Worm (Caenorhabditis elegans) whole organism, late embryonic: ENCODE results near the gene C10C6.13.
A peak's percentile ranks its signal among the peaks of the same experiment; 100 is the strongest.

Experiments
- C38D4.7 ChIP-seq: fragments of 200-800 bp; sonication (Bioruptor generic); optimal IDR thresholded peaks from 2 replicates; lab custom pipeline; 2018; ENCODE audit warnings: mild to moderate bottlenecking, missing genetic modification characterization, moderate library complexity, missing compliant biosample characterization
- F13H6.1 ChIP-seq: sonication (generic microtip); optimal IDR thresholded peaks from 2 replicates; lab custom pipeline; 2016; ENCODE audit warnings: missing genetic modification characterization, missing compliant biosample characterization
- K02D7.2 ChIP-seq: sonication (generic microtip); optimal IDR thresholded peaks from 2 replicates; lab custom pipeline; 2017; ENCODE audit warnings: mild to moderate bottlenecking, missing genetic modification characterization, missing compliant biosample characterization
- K09A11.1 ChIP-seq: sonication (generic microtip); optimal IDR thresholded peaks from 2 replicates; lab custom pipeline; 2017; ENCODE audit warnings: antibody characterized with exemption, mild to moderate bottlenecking, missing genetic modification characterization, missing compliant biosample characterization; ENCODE audit not compliant: insufficient read depth
- T23F11.4 ChIP-seq: fragments of 200-800 bp; sonication (Bioruptor generic); optimal IDR thresholded peaks from 2 replicates; lab custom pipeline; 2018; ENCODE audit warnings: mild to moderate bottlenecking, missing genetic modification characterization, missing compliant biosample characterization
- Y22D7AL.16 ChIP-seq: sonication (generic microtip); optimal IDR thresholded peaks from 2 replicates; lab custom pipeline; 2016; ENCODE audit warnings: missing genetic modification characterization, missing compliant biosample characterization
- ahr-1 ChIP-seq: sonication (generic microtip); optimal IDR thresholded peaks from 2 replicates; lab custom pipeline; 2016; ENCODE audit warnings: missing genetic modification characterization, missing compliant biosample characterization
- ceh-18 ChIP-seq: sonication (generic microtip); optimal IDR thresholded peaks from 2 replicates; lab custom pipeline; 2016; ENCODE audit warnings: missing genetic modification characterization, missing compliant biosample characterization
- ceh-19 ChIP-seq: fragments of 200-800 bp; sonication (Bioruptor generic); optimal IDR thresholded peaks from 2 replicates; lab custom pipeline; 2018; ENCODE audit warnings: mild to moderate bottlenecking, missing genetic modification characterization, missing compliant biosample characterization
- ceh-24 ChIP-seq: sonication (generic microtip); optimal IDR thresholded peaks from 2 replicates; lab custom pipeline; 2016; ENCODE audit warnings: mild to moderate bottlenecking, missing genetic modification characterization, missing compliant biosample characterization
- ceh-30 ChIP-seq: fragments of 150-350 bp; optimal IDR thresholded peaks from 2 replicates; lab custom pipeline; 2014; ENCODE audit warnings: missing biosample characterization, missing genetic modification characterization
- ceh-34 ChIP-seq: sonication (generic microtip); optimal IDR thresholded peaks from 2 replicates; lab custom pipeline; 2016; ENCODE audit warnings: mild to moderate bottlenecking, missing genetic modification characterization, missing compliant biosample characterization
- ceh-48 ChIP-seq: sonication (generic microtip); optimal IDR thresholded peaks from 2 replicates; lab custom pipeline; 2016; ENCODE audit warnings: missing genetic modification characterization, inconsistent platforms, missing compliant biosample characterization
- ceh-6 ChIP-seq: fragments of 200-800 bp; sonication (Bioruptor generic); optimal IDR thresholded peaks from 2 replicates; lab custom pipeline; 2018; ENCODE audit warnings: mild to moderate bottlenecking, missing genetic modification characterization, missing compliant biosample characterization
- ceh-9 ChIP-seq: sonication (generic microtip); optimal IDR thresholded peaks from 2 replicates; lab custom pipeline; 2016; ENCODE audit warnings: mild to moderate bottlenecking, missing genetic modification characterization, inconsistent platforms, missing compliant biosample characterization
- dve-1 ChIP-seq: sonication (generic microtip); optimal IDR thresholded peaks from 2 replicates; lab custom pipeline; 2017; ENCODE audit warnings: antibody characterized with exemption, mild to moderate bottlenecking, missing genetic modification characterization, missing compliant biosample characterization
- elt-2 ChIP-seq: sonication (generic microtip); optimal IDR thresholded peaks from 2 replicates; lab custom pipeline; 2016; ENCODE audit warnings: missing genetic modification reagents, missing genetic modification characterization, missing compliant biosample characterization
- ets-4 ChIP-seq: sonication (generic microtip); optimal IDR thresholded peaks from 2 replicates; lab custom pipeline; 2016; ENCODE audit warnings: missing genetic modification characterization, missing compliant biosample characterization
- gmeb-2 ChIP-seq: sonication (generic microtip); optimal IDR thresholded peaks from 2 replicates; lab custom pipeline; 2016; ENCODE audit warnings: missing genetic modification characterization, inconsistent platforms, missing compliant biosample characterization
- hlh-13 ChIP-seq: fragments of 200-800 bp; sonication (Bioruptor generic); optimal IDR thresholded peaks from 2 replicates; lab custom pipeline; 2018; ENCODE audit warnings: mild to moderate bottlenecking, missing genetic modification characterization, missing compliant biosample characterization
- hlh-15 ChIP-seq: sonication (generic microtip); optimal IDR thresholded peaks from 2 replicates; lab custom pipeline; 2016; ENCODE audit warnings: missing genetic modification characterization, missing compliant biosample characterization
- hlh-8 ChIP-seq: sonication (generic microtip); optimal IDR thresholded peaks from 2 replicates; lab custom pipeline; 2016; ENCODE audit warnings: missing genotype, missing genetic modification characterization, missing compliant biosample characterization
- nfya-1 ChIP-seq: sonication (generic microtip); optimal IDR thresholded peaks from 2 replicates; lab custom pipeline; 2017; ENCODE audit warnings: missing genetic modification characterization, mild to moderate bottlenecking, missing compliant biosample characterization, antibody characterized with exemption, moderate library complexity
- nhr-232 ChIP-seq: sonication (generic microtip); optimal IDR thresholded peaks from 2 replicates; lab custom pipeline; 2016; ENCODE audit warnings: missing genetic modification characterization, missing compliant biosample characterization
- pha-2 ChIP-seq: sonication (generic microtip); optimal IDR thresholded peaks from 2 replicates; lab custom pipeline; 2017; ENCODE audit warnings: mild to moderate bottlenecking, missing genetic modification characterization, missing compliant biosample characterization
- pha-4 ChIP-seq: fragments of 150-350 bp; optimal IDR thresholded peaks from 2 replicates; lab custom pipeline; 2018; ENCODE audit warnings: missing biosample characterization, missing genetic modification reagents, missing genetic modification characterization
- pqm-1 ChIP-seq: sonication (generic microtip); optimal IDR thresholded peaks from 2 replicates; lab custom pipeline; 2016; ENCODE audit warnings: missing genetic modification characterization, missing compliant biosample characterization
- ref-2 ChIP-seq: sonication (generic microtip); optimal IDR thresholded peaks from 2 replicates; lab custom pipeline; 2016; ENCODE audit warnings: missing genetic modification characterization, missing compliant biosample characterization
- sox-2 ChIP-seq: fragments of 200-800 bp; sonication (Bioruptor generic); IDR thresholded peaks from 2 replicates; pipeline ENCODE4 v1.3.6; 2022; ENCODE audit warnings: missing genetic modification reagents, missing genetic modification characterization, missing compliant biosample characterization
- syd-9 ChIP-seq: sonication (generic microtip); optimal IDR thresholded peaks from 2 replicates; lab custom pipeline; 2016; ENCODE audit warnings: mild to moderate bottlenecking, missing genetic modification characterization, moderate library complexity, missing compliant biosample characterization
- tbx-2 ChIP-seq: sonication (generic microtip); optimal IDR thresholded peaks from 2 replicates; lab custom pipeline; 2016; ENCODE audit warnings: missing genetic modification characterization, missing compliant biosample characterization
- ttx-3 ChIP-seq: sonication (generic microtip); optimal IDR thresholded peaks from 2 replicates; lab custom pipeline; 2016; ENCODE audit warnings: missing genetic modification reagents, missing genetic modification characterization, missing compliant biosample characterization
- unc-3 ChIP-seq, 2 experiments: fragments of 200-800 bp in 1 of 2; sonication (Bioruptor generic) in 1 of 2; sonication (generic microtip) in 1 of 2; conservative IDR thresholded peaks in 1 of 2; optimal IDR thresholded peaks in 1 of 2; 2 replicates each; pipeline versions ENCODE4 v1.3.6 to Lab custom; 2016 to 2022; ENCODE audit warnings: missing compliant biosample characterization in 2 of 2, missing genetic modification characterization in 2 of 2, missing genetic modification reagents in 1 of 2

The C10C6.13 gene

ce11 chrIV:11492345-11492744 is 22.8 kb upstream of the C10C6.13 start:
- TF ChIP-seq pha-2 (tag; lab: Kevin White, UChicago) (no peak), nhr-232 (tag; lab: Kevin White, UChicago) (no peak), ceh-9 (tag; lab: Kevin White, UChicago) (no peak), ref-2 (tag; lab: Kevin White, UChicago) (no peak), sox-2 (no peak), pha-4 (tag; lab: Kevin White, UChicago) (no peak), T23F11.4 (no peak), dve-1 (tag; lab: Kevin White, UChicago) (no peak), ets-4 (tag; lab: Kevin White, UChicago) (no peak), tbx-2 (no peak), ceh-19 (GFP tag; lab: Kevin White, UChicago) (no peak)

- TF ChIP-seq ceh-6 (no peak), syd-9 (tag; lab: Kevin White, UChicago) (no peak), C38D4.7 (GFP tag; lab: Kevin White, UChicago) (no peak), ceh-34 (tag; lab: Kevin White, UChicago) (no peak), Y22D7AL.16 (tag; lab: Kevin White, UChicago) (no peak), pha-2 (tag; lab: Kevin White, UChicago) (no peak), ceh-19 (GFP tag; lab: Kevin White, UChicago) (no peak), K09A11.1 (no peak), ref-2 (tag; lab: Kevin White, UChicago) (no peak), ceh-48 (no peak), ceh-18 (tag; lab: Kevin White, UChicago) (no peak), F13H6.1 (tag; lab: Kevin White, UChicago) (no peak), ahr-1 (tag; lab: Kevin White, UChicago) (no peak)
Observed at ce11 chrIV:11491422-11491821, 21.9 kb upstream of the C10C6.13 start.

- TF ChIP-seq tbx-2 (peak; percentile 7), unc-3 (GFP tag; conservative IDR thresholded peaks at IDR 0.05; lab: Robert Waterston, UW) (no peak), unc-3 (tag; optimal IDR thresholded peaks at IDR 0.05; lab: Kevin White, UChicago) (no peak), hlh-8 (tag; lab: Kevin White, UChicago) (peak; percentile 20), Y22D7AL.16 (tag; lab: Kevin White, UChicago) (no peak), nfya-1 (peak; percentile 25), ttx-3 (tag; lab: Kevin White, UChicago) (no peak), ceh-48 (no peak), ceh-18 (tag; lab: Kevin White, UChicago) (peak; percentile 86)
Observed at ce11 chrIV:11489610-11490339, 20.2 kb upstream of the C10C6.13 start.

ce11 chrIV:11489077-11489476 is 19.5 kb upstream of the C10C6.13 start:
- no peak for TF ChIP-seq ttx-3 (tag; lab: Kevin White, UChicago)
- no peak for TF ChIP-seq gmeb-2 (tag; lab: Kevin White, UChicago)
- TF ChIP-seq hlh-13 (GFP tag; lab: Kevin White, UChicago): no peak
- no peak for TF ChIP-seq sox-2
- no peak for TF ChIP-seq hlh-15 (tag; lab: Kevin White, UChicago)
- TF ChIP-seq ceh-24 (tag; lab: Kevin White, UChicago): no peak
- no peak for TF ChIP-seq K02D7.2 (tag; lab: Kevin White, UChicago)
- no peak for TF ChIP-seq T23F11.4
- no peak for TF ChIP-seq elt-2
- TF ChIP-seq pqm-1 (tag; lab: Kevin White, UChicago): no peak
- TF ChIP-seq ceh-30 (tag; lab: Kevin White, UChicago): no peak
